Worm (Caenorhabditis elegans): ENCODE measurements around the gene elks-1.
"Not testable (repeated sequence)": the region's sequence is repeated elsewhere in the genome, so short reads cannot be mapped to it uniquely, and the experiment has no call there.

Gene elks-1

DNA sequence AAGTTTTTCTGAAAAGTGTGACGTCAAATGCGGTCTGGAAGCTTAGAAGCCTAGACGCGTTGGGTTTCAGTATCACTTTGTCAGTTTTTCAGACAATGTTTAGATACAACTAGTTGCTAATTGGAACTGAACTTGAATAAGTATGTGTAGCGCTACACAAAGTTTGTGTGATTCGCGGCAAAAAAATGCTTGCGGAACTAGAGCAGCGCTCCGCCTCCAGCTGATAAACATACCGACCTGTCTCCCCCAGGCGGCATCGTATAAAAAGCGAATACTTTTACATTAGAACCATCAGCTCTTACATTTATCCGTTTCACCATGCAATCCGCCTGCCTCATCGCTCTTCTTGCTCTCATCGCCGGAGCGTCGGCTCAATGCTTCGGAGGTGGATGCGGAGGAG lies 46.1 kb downstream of the elks-1 start, which contains the start of gene idpp-12:
Gene idpp-12 (plus strand): TSS at position 301 of the 400 bp plus-strand sequence.
- TF ChIP-seq rnt-1, che-1, fkh-6 (tag; optimal IDR thresholded peaks at IDR 0.05): not testable (repeated sequence)

DNA sequence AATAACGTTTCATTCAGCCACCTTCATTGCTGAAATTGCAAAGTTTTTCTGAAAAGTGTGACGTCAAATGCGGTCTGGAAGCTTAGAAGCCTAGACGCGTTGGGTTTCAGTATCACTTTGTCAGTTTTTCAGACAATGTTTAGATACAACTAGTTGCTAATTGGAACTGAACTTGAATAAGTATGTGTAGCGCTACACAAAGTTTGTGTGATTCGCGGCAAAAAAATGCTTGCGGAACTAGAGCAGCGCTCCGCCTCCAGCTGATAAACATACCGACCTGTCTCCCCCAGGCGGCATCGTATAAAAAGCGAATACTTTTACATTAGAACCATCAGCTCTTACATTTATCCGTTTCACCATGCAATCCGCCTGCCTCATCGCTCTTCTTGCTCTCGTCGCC lies 47.8 kb downstream of the elks-1 start, which contains the start of gene W08E12.4:
Gene W08E12.4 (plus strand): TSS at position 301 of the 400 bp plus-strand sequence.
- TF ChIP-seq ceh-24 (tag; optimal IDR thresholded peaks at IDR 0.05); mec-3 (tag; optimal IDR thresholded peaks at IDR 0.05; ENCODE audit: borderline replicate concordance); pag-3 (tag; optimal IDR thresholded peaks at IDR 0.05; ENCODE audit: borderline replicate concordance): not testable (repeated sequence)

DNA sequence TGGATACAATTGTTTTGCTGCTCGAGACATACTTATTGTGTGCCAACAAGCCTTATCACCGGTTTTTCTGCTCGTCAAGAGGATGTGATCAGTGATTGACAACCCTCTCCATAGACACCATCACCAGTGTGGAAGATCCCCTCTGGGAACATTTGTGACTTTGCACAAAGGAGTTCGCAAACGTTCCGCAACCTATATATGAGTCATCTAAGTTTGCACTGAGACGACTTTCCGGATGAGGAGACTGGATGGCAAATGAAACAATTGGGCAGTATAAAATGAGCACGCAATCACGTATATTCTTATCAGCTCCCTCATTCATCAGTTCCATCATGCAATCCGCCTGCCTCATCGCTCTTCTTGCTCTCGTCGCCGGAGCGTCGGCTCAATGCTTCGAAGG lies 49.3 kb downstream of the elks-1 start, which contains the start of gene W08E12.5:
Gene W08E12.5 (plus strand): TSS at position 301 of the 400 bp plus-strand sequence.
- TF ChIP-seq unc-55 (GFP tag; optimal IDR thresholded peaks at IDR 0.05) (no peak), sox-2 (GFP tag; IDR thresholded peaks at IDR 0.05) (no peak), ceh-48 (tag; optimal IDR thresholded peaks at IDR 0.05) (no peak), ceh-9 (tag; optimal IDR thresholded peaks at IDR 0.05) (no peak), ztf-16 (tag; optimal IDR thresholded peaks at IDR 0.05) (no peak), C38D4.7 (GFP tag; optimal IDR thresholded peaks at IDR 0.05) (no peak), unc-3 (GFP tag; conservative IDR thresholded peaks at IDR 0.05) (no peak), unc-3 (tag; optimal IDR thresholded peaks at IDR 0.05) (no peak), ceh-6 (GFP tag; optimal IDR thresholded peaks at IDR 0.05) (no peak), ceh-30 (tag; optimal IDR thresholded peaks at IDR 0.05) (no peak), fkh-6 (tag; optimal IDR thresholded peaks at IDR 0.05) (no peak), elt-2 (tag; optimal IDR thresholded peaks at IDR 0.05) (no peak), tbx-2 (tag; optimal IDR thresholded peaks at IDR 0.05) (no peak), madf-2 (tag; optimal IDR thresholded peaks at IDR 0.05) (no peak), pag-3 (tag; optimal IDR thresholded peaks at IDR 0.05; ENCODE audit: borderline replicate concordance) (no peak), pqm-1 (tag; optimal IDR thresholded peaks at IDR 0.05) (no peak), nhr-232 (tag; optimal IDR thresholded peaks at IDR 0.05) (no peak), pax-1 (tag; optimal IDR thresholded peaks at IDR 0.05) (no peak), lin-11 (tag; optimal IDR thresholded peaks at IDR 0.05) (no peak), sox-4 (tag; optimal IDR thresholded peaks at IDR 0.05) (no peak)

DNA sequence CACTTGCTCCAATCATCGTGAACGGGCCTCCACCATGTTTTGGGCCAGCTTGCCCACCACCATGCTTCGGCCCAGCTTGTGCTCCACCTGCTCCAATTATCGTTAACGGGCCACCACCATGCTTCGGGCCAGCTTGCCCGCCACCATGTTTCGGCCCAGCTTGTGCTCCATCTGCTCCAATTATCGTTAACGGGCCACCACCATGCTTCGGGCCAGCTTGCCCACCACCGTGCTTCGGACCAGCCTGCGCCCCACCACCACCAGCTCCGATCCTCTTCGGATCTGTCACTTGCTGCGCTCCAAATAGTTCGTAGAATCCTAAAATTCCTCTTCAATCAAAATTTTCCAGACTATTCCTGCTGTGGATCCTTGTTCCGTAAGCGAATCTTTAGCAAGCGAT lies 50.6 kb downstream of the elks-1 start:
- TF ChIP-seq K02D7.2 (tag; optimal IDR thresholded peaks at IDR 0.05) (no peak), hlh-6 (tag; optimal IDR thresholded peaks at IDR 0.05) (no peak), K09A11.1 (tag; optimal IDR thresholded peaks at IDR 0.05; ENCODE audit: insufficient read depth) (no peak), unc-42 (tag; optimal IDR thresholded peaks at IDR 0.05) (no peak), ceh-45 (GFP tag; IDR thresholded peaks at IDR 0.05) (no peak), ceh-24 (tag; optimal IDR thresholded peaks at IDR 0.05) (no peak), syd-9 (tag; optimal IDR thresholded peaks at IDR 0.05) (no peak)

DNA sequence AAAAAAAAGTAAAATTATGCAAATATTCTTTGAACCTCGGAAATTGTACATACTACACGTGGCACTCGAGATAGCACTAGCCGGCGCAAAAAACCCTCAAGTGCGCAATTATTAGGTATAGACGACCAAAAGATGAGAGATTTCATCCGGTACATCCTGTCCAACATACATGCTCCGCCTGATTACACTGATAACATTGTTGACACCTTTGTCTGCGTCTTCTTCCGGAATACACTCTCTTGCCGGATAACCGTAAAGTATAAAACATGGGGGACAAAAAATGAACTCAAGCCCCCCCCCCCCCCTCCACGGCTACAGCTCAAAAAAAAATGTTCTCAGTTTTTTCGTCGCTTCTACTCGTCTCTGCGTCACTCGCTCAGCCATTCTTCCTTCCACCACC lies 51.5 kb downstream of the elks-1 start, which contains the start of gene W08E12.6:
Gene W08E12.6 (plus strand): TSS at position 301 of the 400 bp plus-strand sequence.
- TF ChIP-seq ceh-18 (tag; optimal IDR thresholded peaks at IDR 0.05) (no peak), ceh-48 (tag; optimal IDR thresholded peaks at IDR 0.05) (no peak), Y22D7AL.16 (tag; optimal IDR thresholded peaks at IDR 0.05) (no peak), pag-3 (tag; optimal IDR thresholded peaks at IDR 0.05; ENCODE audit: borderline replicate concordance) (no peak), C38D4.7 (GFP tag; optimal IDR thresholded peaks at IDR 0.05) (no peak), sox-2 (GFP tag; IDR thresholded peaks at IDR 0.05) (no peak)

Data from whole organism, late embryonic.